Fruit fly (Drosophila melanogaster): Measurements from ENCODE around the gene CG34001.

dm6 chr3L:10623476-10623875, 7.4 kb upstream of the CG34001 start, which contains the start of gene CG42521:
- TF ChIP-seq Blimp-1 (GFP tag; optimal IDR thresholded peaks at IDR 0.05): no peak
- TF ChIP-seq Sox15 (GFP tag; optimal IDR thresholded peaks at IDR 0.05): no peak
- no peak for TF ChIP-seq CG6792 (GFP tag; optimal IDR thresholded peaks at IDR 0.05)
- TF ChIP-seq ss (GFP tag; optimal IDR thresholded peaks at IDR 0.05): no peak
- no peak for TF ChIP-seq CG6808 (GFP tag; optimal IDR thresholded peaks at IDR 0.05)
- no peak for TF ChIP-seq CG10631 (GFP tag; optimal IDR thresholded peaks at IDR 0.05)
- TF ChIP-seq svp (GFP tag): no peak
